Worm (Caenorhabditis elegans): ENCODE data around the gene ttr-9.

ttr-9 gene

ce11 chrIV:9527002-9527401, 20.9 kb upstream of the ttr-9 start:
- no peak for TF ChIP-seq nhr-237 (tag; optimal IDR thresholded peaks at IDR 0.05)
- TF ChIP-seq tbx-2 (tag; optimal IDR thresholded peaks at IDR 0.05) = no peak
- TF ChIP-seq ztf-4 (tag; optimal IDR thresholded peaks at IDR 0.05) = no peak
- TF ChIP-seq ZK546.5 (tag; optimal IDR thresholded peaks at IDR 0.05) = no peak
- peak; percentile 88 for TF ChIP-seq pqm-1 (tag; optimal IDR thresholded peaks at IDR 0.05)
- TF ChIP-seq elt-2 (tag; optimal IDR thresholded peaks at IDR 0.05) = peak; percentile 85
- peak; percentile 48 for TF ChIP-seq pha-4 (tag; optimal IDR thresholded peaks at IDR 0.05)
- TF ChIP-seq zag-1 (tag; optimal IDR thresholded peaks at IDR 0.05) = no peak
- no peak for TF ChIP-seq elt-3 (tag; optimal IDR thresholded peaks at IDR 0.05)
- no peak for TF ChIP-seq unc-39 (tag; optimal IDR thresholded peaks at IDR 0.05)
- TF ChIP-seq nhr-77 (tag; optimal IDR thresholded peaks at IDR 0.05) = no peak
- TF ChIP-seq ama-1 (optimal IDR thresholded peaks at IDR 0.05) = no peak
- TF ChIP-seq ceh-28 (tag; optimal IDR thresholded peaks at IDR 0.05) = no peak
- peak; percentile 7 for TF ChIP-seq skn-1 (tag; optimal IDR thresholded peaks at IDR 0.05)
- no peak for TF ChIP-seq fos-1 (tag; optimal IDR thresholded peaks at IDR 0.05)
- TF ChIP-seq nhr-23 (tag; optimal IDR thresholded peaks at IDR 0.05) = no peak

ce11 chrIV:9525682-9526416, 19.7 kb upstream of the ttr-9 start, which contains the start of gene elo-1:
Gene elo-1, plus strand, starts transcription at chrIV:9526366.
- TF ChIP-seq pqm-1 (tag; optimal IDR thresholded peaks at IDR 0.05) = peak; percentile 82
- TF ChIP-seq elt-2 (tag; optimal IDR thresholded peaks at IDR 0.05) = peak; percentile 95
- TF ChIP-seq jun-1 (tag; optimal IDR thresholded peaks at IDR 0.05) = peak; percentile 53
- TF ChIP-seq egl-27 (tag; optimal IDR thresholded peaks at IDR 0.05) = peak; percentile 30
- no peak for TF ChIP-seq ama-1 (optimal IDR thresholded peaks at IDR 0.05)
- no peak for TF ChIP-seq elt-1 (tag; optimal IDR thresholded peaks at IDR 0.05)
- TF ChIP-seq pha-4 (tag; optimal IDR thresholded peaks at IDR 0.05) = peak; percentile 27
- TF ChIP-seq snpc-4 (tag; optimal IDR thresholded peaks at IDR 0.05) = no peak
- peak; percentile 29 for TF ChIP-seq nfya-1 (tag; optimal IDR thresholded peaks at IDR 0.05; ENCODE audit: insufficient read depth)
- no peak for TF ChIP-seq elt-3 (tag; optimal IDR thresholded peaks at IDR 0.05)
- peak; percentile 19 for TF ChIP-seq fos-1 (tag; optimal IDR thresholded peaks at IDR 0.05)
- no peak for TF ChIP-seq zag-1 (tag; optimal IDR thresholded peaks at IDR 0.05)
- TF ChIP-seq tbx-2 (tag; optimal IDR thresholded peaks at IDR 0.05) = no peak
- TF ChIP-seq skn-1 (tag; optimal IDR thresholded peaks at IDR 0.05) = no peak

ce11 chrIV:9524849-9525460, 18.8 kb upstream of the ttr-9 start, which contains the start of gene ndua-5:
Gene ndua-5, minus strand, starts transcription at chrIV:9524899.
- TF ChIP-seq elt-1 (tag; optimal IDR thresholded peaks at IDR 0.05) = no peak
- peak; percentile 32 for TF ChIP-seq hmg-11 (tag; optimal IDR thresholded peaks at IDR 0.05)
- no peak for TF ChIP-seq pqm-1 (tag; optimal IDR thresholded peaks at IDR 0.05)
- TF ChIP-seq snpc-4 (tag; optimal IDR thresholded peaks at IDR 0.05) = peak; percentile 7
- TF ChIP-seq nfya-1 (tag; optimal IDR thresholded peaks at IDR 0.05; ENCODE audit: insufficient read depth) = peak; percentile 55
- TF ChIP-seq egl-5 (tag; optimal IDR thresholded peaks at IDR 0.05) = peak; percentile 23
- TF ChIP-seq pha-4 (tag; optimal IDR thresholded peaks at IDR 0.05) = peak; percentile 64
- no peak for TF ChIP-seq tbx-2 (tag; optimal IDR thresholded peaks at IDR 0.05)
- peak; percentile 12 for TF ChIP-seq nhr-23 (tag; optimal IDR thresholded peaks at IDR 0.05)
- peak; percentile 59 for TF ChIP-seq lin-15B (tag; optimal IDR thresholded peaks at IDR 0.05)

ce11 chrIV:9523139-9523538, 17.0 kb upstream of the ttr-9 start:
- TF ChIP-seq jun-1 (tag; optimal IDR thresholded peaks at IDR 0.05) (no peak), tbx-2 (tag; optimal IDR thresholded peaks at IDR 0.05) (no peak), nhr-67 (tag; optimal IDR thresholded peaks at IDR 0.05) (no peak), mml-1 (tag; optimal IDR thresholded peaks at IDR 0.05) (no peak), nhr-25 (tag; optimal IDR thresholded peaks at IDR 0.05) (no peak), ceh-16 (tag; optimal IDR thresholded peaks at IDR 0.05) (no peak), nhr-28 (tag; optimal IDR thresholded peaks at IDR 0.05) (no peak), ztf-4 (tag; optimal IDR thresholded peaks at IDR 0.05) (no peak), ceh-82 (tag; optimal IDR thresholded peaks at IDR 0.05) (no peak), eor-1 (tag; optimal IDR thresholded peaks at IDR 0.05) (no peak), unc-62 (GFP tag; optimal IDR thresholded peaks at IDR 0.05) (no peak)

- peak; percentile 5 for TF ChIP-seq nhr-11 (tag; optimal IDR thresholded peaks at IDR 0.05)
- TF ChIP-seq eor-1 (tag; optimal IDR thresholded peaks at IDR 0.05) = no peak
These were observed 14.5 kb upstream of the ttr-9 start for ce11 chrIV:9520629-9521028.
